Worm (Caenorhabditis elegans): Measurements from ENCODE around the gene npp-5.

Gene npp-5

ce11 chrII:11632689-11633088 is 33.1 kb upstream of the npp-5 start:
- TF ChIP-seq snpc-4 (tag; optimal IDR thresholded peaks at IDR 0.05) (no peak), nhr-129 (tag; optimal IDR thresholded peaks at IDR 0.05) (peak; percentile 80), lsy-2 (tag; optimal IDR thresholded peaks at IDR 0.05) (peak in 1 of 2 experiments; percentile 41), crh-2 (tag; optimal IDR thresholded peaks at IDR 0.05) (peak; percentile 38), unc-62 (GFP tag; optimal IDR thresholded peaks at IDR 0.05) (no peak), Y55F3AM.14 (GFP tag; optimal IDR thresholded peaks at IDR 0.05) (no peak), sma-3 (GFP tag; optimal IDR thresholded peaks at IDR 0.05) (peak; percentile 15), aly-2 (tag; optimal IDR thresholded peaks at IDR 0.05) (no peak), ztf-11 (tag; optimal IDR thresholded peaks at IDR 0.05) (no peak), nhr-12 (tag; optimal IDR thresholded peaks at IDR 0.05) (no peak), blmp-1 (tag; optimal IDR thresholded peaks at IDR 0.05; ENCODE audit: insufficient read depth) (peak; percentile 44), nhr-21 (tag; optimal IDR thresholded peaks at IDR 0.05) (peak; percentile 43), skn-1 (tag; optimal IDR thresholded peaks at IDR 0.05) (no peak), unc-55 (GFP tag; optimal IDR thresholded peaks at IDR 0.05) (peak; percentile 54), C34F6.9 (tag; optimal IDR thresholded peaks at IDR 0.05) (peak; percentile 61), lin-13 (GFP tag; optimal IDR thresholded peaks at IDR 0.05) (peak; percentile 15), ztf-4 (tag; optimal IDR thresholded peaks at IDR 0.05) (no peak), fos-1 (tag; optimal IDR thresholded peaks at IDR 0.05) (peak; percentile 50), sma-9 (GFP tag; optimal IDR thresholded peaks at IDR 0.05) (peak; percentile 77), sma-9 (tag; optimal IDR thresholded peaks at IDR 0.05) (no peak), egl-27 (tag; optimal IDR thresholded peaks at IDR 0.05) (peak; percentile 41), F13H6.1 (tag; optimal IDR thresholded peaks at IDR 0.05) (peak; percentile 67), mdl-1 (tag; optimal IDR thresholded peaks at IDR 0.05) (peak; percentile 5 to 27), nhr-25 (tag; optimal IDR thresholded peaks at IDR 0.05) (peak; percentile 47)

ce11 chrII:11629957-11630356 is 30.3 kb upstream of the npp-5 start:
- TF ChIP-seq nhr-77 (tag; optimal IDR thresholded peaks at IDR 0.05), result no peak
- TF ChIP-seq unc-55 (GFP tag; optimal IDR thresholded peaks at IDR 0.05), result peak; percentile 21
- no peak for TF ChIP-seq unc-39 (tag; optimal IDR thresholded peaks at IDR 0.05)
- TF ChIP-seq C34F6.9 (tag; optimal IDR thresholded peaks at IDR 0.05), result peak; percentile 11
- no peak for TF ChIP-seq nhr-11 (tag; optimal IDR thresholded peaks at IDR 0.05)
- peak; percentile 35 for TF ChIP-seq F13H6.1 (tag; optimal IDR thresholded peaks at IDR 0.05)

- TF ChIP-seq lin-39 (tag; optimal IDR thresholded peaks at IDR 0.05) (no peak), lin-13 (GFP tag; optimal IDR thresholded peaks at IDR 0.05) (no peak), skn-1 (tag; optimal IDR thresholded peaks at IDR 0.05) (no peak), ZK546.5 (tag; optimal IDR thresholded peaks at IDR 0.05) (no peak), nhr-25 (tag; optimal IDR thresholded peaks at IDR 0.05) (no peak), alr-1 (tag; optimal IDR thresholded peaks at IDR 0.05) (no peak), nhr-77 (tag; optimal IDR thresholded peaks at IDR 0.05) (no peak), fos-1 (tag; optimal IDR thresholded peaks at IDR 0.05) (no peak), aly-2 (tag; optimal IDR thresholded peaks at IDR 0.05) (no peak), gmeb-1 (tag; optimal IDR thresholded peaks at IDR 0.05) (no peak), elt-3 (tag; optimal IDR thresholded peaks at IDR 0.05) (no peak), lin-11 (tag; optimal IDR thresholded peaks at IDR 0.05) (no peak), zag-1 (tag; optimal IDR thresholded peaks at IDR 0.05) (no peak), nhr-21 (tag; optimal IDR thresholded peaks at IDR 0.05) (no peak), sma-3 (GFP tag; optimal IDR thresholded peaks at IDR 0.05) (no peak), nhr-11 (tag; optimal IDR thresholded peaks at IDR 0.05) (no peak)
These were observed 28.3 kb upstream of the npp-5 start for ce11 chrII:11627904-11628303.

ce11 chrII:11622605-11623004 is 23.0 kb upstream of the npp-5 start:
- no peak for TF ChIP-seq ztf-1 (GFP tag; conservative IDR thresholded peaks at IDR 0.05)

ce11 chrII:11621576-11621975 is 22.0 kb upstream of the npp-5 start:
- TF ChIP-seq fos-1 (tag; optimal IDR thresholded peaks at IDR 0.05) (peak; percentile 12), C34F6.9 (tag; optimal IDR thresholded peaks at IDR 0.05) (peak; percentile 49), zag-1 (tag; optimal IDR thresholded peaks at IDR 0.05) (peak; percentile 56), lsy-2 (tag; optimal IDR thresholded peaks at IDR 0.05) (peak in 1 of 2 experiments; percentile 29), nhr-11 (tag; optimal IDR thresholded peaks at IDR 0.05) (no peak)
